Worm (Caenorhabditis elegans) whole organism, mixed stage, embryonic: ENCODE results near the gene ndub-6.

Source experiments
- M03D4.4 ChIP-seq: sonication (generic microtip); optimal IDR thresholded peaks from 2 replicates; lab custom pipeline; 2017; ENCODE audit warnings: mild to moderate bottlenecking, missing genetic modification characterization, missing compliant biosample characterization
- bed-3 ChIP-seq: fragments of 200-800 bp; sonication (Bioruptor generic); optimal IDR thresholded peaks from 3 replicates; lab custom pipeline; 2018; ENCODE audit warnings: mild to moderate bottlenecking, missing genetic modification characterization, moderate library complexity, missing compliant biosample characterization
- blmp-1 ChIP-seq: fragments of 150-350 bp; optimal IDR thresholded peaks from 2 replicates; lab custom pipeline; 2014; ENCODE audit warnings: missing biosample characterization, missing genetic modification characterization
- ceh-39 ChIP-seq: fragments of 150-350 bp; optimal IDR thresholded peaks from 2 replicates; lab custom pipeline; 2014; ENCODE audit warnings: missing biosample characterization, missing genetic modification characterization
- ceh-43 ChIP-seq: fragments of 200-800 bp; sonication (Bioruptor generic); optimal IDR thresholded peaks from 2 replicates; lab custom pipeline; 2018; ENCODE audit warnings: mild to moderate bottlenecking, missing genetic modification characterization, moderate library complexity, missing compliant biosample characterization
- ceh-83 ChIP-seq: fragments of 200-800 bp; sonication (Bioruptor generic); optimal IDR thresholded peaks from 2 replicates; lab custom pipeline; 2018; ENCODE audit warnings: mild to moderate bottlenecking, missing genetic modification characterization, missing compliant biosample characterization
- ces-1 ChIP-seq: fragments of 150-350 bp; optimal IDR thresholded peaks from 2 replicates; lab custom pipeline; 2014; ENCODE audit warnings: missing biosample characterization, missing genetic modification reagents, missing genetic modification characterization
- cnd-1 ChIP-seq: fragments of 200-800 bp; sonication (Bioruptor generic); optimal IDR thresholded peaks from 2 replicates; lab custom pipeline; 2018; ENCODE audit warnings: mild to moderate bottlenecking, missing genetic modification characterization, missing compliant biosample characterization
- elt-1 ChIP-seq: sonication (generic microtip); optimal IDR thresholded peaks from 2 replicates; lab custom pipeline; 2017; ENCODE audit warnings: missing genetic modification characterization, mild to moderate bottlenecking, missing compliant biosample characterization, antibody characterized with exemption, moderate library complexity, borderline replicate concordance; ENCODE audit not compliant: insufficient read depth
- elt-3 ChIP-seq: fragments of 150-350 bp; optimal IDR thresholded peaks from 2 replicates; lab custom pipeline; 2014; ENCODE audit warnings: missing biosample characterization, missing genetic modification characterization
- flh-1 ChIP-seq: fragments of 200-800 bp; sonication (Bioruptor generic); optimal IDR thresholded peaks from 2 replicates; lab custom pipeline; 2018; ENCODE audit warnings: mild to moderate bottlenecking, missing genetic modification characterization, moderate library complexity, missing compliant biosample characterization
- ham-2 ChIP-seq: fragments of 200-800 bp; sonication (Bioruptor generic); optimal IDR thresholded peaks from 2 replicates; lab custom pipeline; 2018; ENCODE audit warnings: mild to moderate bottlenecking, missing genetic modification characterization, missing compliant biosample characterization
- hlh-1 ChIP-seq: fragments of 150-350 bp; optimal IDR thresholded peaks from 2 replicates; lab custom pipeline; 2014; ENCODE audit warnings: missing biosample characterization, missing genetic modification reagents, missing genetic modification characterization
- lin-13 ChIP-seq: fragments of 150-350 bp; optimal IDR thresholded peaks from 2 replicates; lab custom pipeline; 2014; ENCODE audit warnings: missing biosample characterization, missing genetic modification characterization
- lin-32 ChIP-seq: fragments of 200-800 bp; sonication (Bioruptor generic); optimal IDR thresholded peaks from 2 replicates; lab custom pipeline; 2018; ENCODE audit warnings: mild to moderate bottlenecking, missing genetic modification characterization, missing compliant biosample characterization
- lsy-2 ChIP-seq: fragments of 150-350 bp; optimal IDR thresholded peaks from 2 replicates; lab custom pipeline; 2014; ENCODE audit warnings: missing biosample characterization, missing genetic modification characterization
- mab-5 ChIP-seq: fragments of 150-350 bp; optimal IDR thresholded peaks from 2 replicates; lab custom pipeline; 2014; ENCODE audit warnings: missing biosample characterization, missing genetic modification characterization
- mls-2 ChIP-seq: sonication (generic microtip); optimal IDR thresholded peaks from 2 replicates; lab custom pipeline; 2016; ENCODE audit warnings: mild to moderate bottlenecking, missing genetic modification characterization, moderate library complexity, missing compliant biosample characterization
- nhr-12 ChIP-seq: fragments of 150-350 bp; optimal IDR thresholded peaks from 2 replicates; lab custom pipeline; 2014; ENCODE audit warnings: missing biosample characterization, missing genetic modification characterization
- nhr-2 ChIP-seq: fragments of 150-350 bp; optimal IDR thresholded peaks from 2 replicates; lab custom pipeline; 2014; ENCODE audit warnings: missing biosample characterization, missing genetic modification characterization
- nhr-237 ChIP-seq: fragments of 150-350 bp; optimal IDR thresholded peaks from 2 replicates; lab custom pipeline; 2014; ENCODE audit warnings: missing biosample characterization, missing genetic modification characterization
- nhr-28 ChIP-seq: fragments of 150-350 bp; optimal IDR thresholded peaks from 2 replicates; lab custom pipeline; 2014; ENCODE audit warnings: missing biosample characterization, missing genetic modification characterization
- nhr-76 ChIP-seq: sonication (generic microtip); optimal IDR thresholded peaks from 2 replicates; lab custom pipeline; 2017; ENCODE audit warnings: missing biosample characterization, missing genetic modification characterization
- pha-4 ChIP-seq: fragments of 150-350 bp; optimal IDR thresholded peaks from 2 replicates; lab custom pipeline; 2018; ENCODE audit warnings: missing biosample characterization, missing genetic modification reagents, missing genetic modification characterization
- sem-2 ChIP-seq: fragments of 200-800 bp; sonication (Bioruptor generic); optimal IDR thresholded peaks from 2 replicates; lab custom pipeline; 2018; ENCODE audit warnings: mild to moderate bottlenecking, missing genetic modification characterization, missing compliant biosample characterization
- snpc-4 ChIP-seq: fragments of 150-350 bp; optimal IDR thresholded peaks from 2 replicates; lab custom pipeline; 2014; ENCODE audit warnings: missing biosample characterization, missing genetic modification characterization
- sptf-1 ChIP-seq: sonication (generic microtip); optimal IDR thresholded peaks from 2 replicates; lab custom pipeline; 2017; ENCODE audit warnings: mild to moderate bottlenecking, missing genetic modification characterization, moderate library complexity, missing compliant biosample characterization
- tbx-8 ChIP-seq: fragments of 200-800 bp; sonication (Bioruptor generic); optimal IDR thresholded peaks from 2 replicates; lab custom pipeline; 2018; ENCODE audit warnings: mild to moderate bottlenecking, missing genetic modification characterization, moderate library complexity, missing compliant biosample characterization
- unc-120 ChIP-seq: sonication (generic microtip); optimal IDR thresholded peaks from 2 replicates; lab custom pipeline; 2017; ENCODE audit warnings: missing genetic modification characterization, missing compliant biosample characterization; ENCODE audit not compliant: poor library complexity, severe bottlenecking
- unc-39 ChIP-seq: fragments of 150-350 bp; optimal IDR thresholded peaks from 2 replicates; lab custom pipeline; 2014; ENCODE audit warnings: missing biosample characterization, missing genetic modification characterization
- ztf-11 ChIP-seq: fragments of 150-350 bp; optimal IDR thresholded peaks from 2 replicates; lab custom pipeline; 2014; ENCODE audit warnings: missing biosample characterization, missing genetic modification characterization

Gene ndub-6

DNA sequence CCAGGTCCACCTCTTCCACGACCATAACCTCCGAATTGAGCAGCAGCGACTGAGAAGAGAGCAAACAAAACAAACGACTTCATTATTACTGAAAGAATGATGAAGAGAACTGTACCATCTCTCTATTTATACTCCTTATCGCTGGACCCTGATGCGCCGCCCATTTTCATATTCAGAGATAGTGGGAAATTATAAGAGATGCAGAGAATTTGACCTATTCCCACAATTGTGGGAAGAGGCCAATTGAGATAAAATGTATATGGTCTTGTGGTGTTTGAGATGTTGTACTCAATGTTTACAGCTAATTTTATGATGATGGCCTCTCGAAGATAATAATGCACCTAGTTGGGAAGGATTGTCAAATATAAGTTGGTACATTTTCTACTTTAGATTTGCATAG is 11.3 kb upstream of the ndub-6 start, which contains the start of gene ttr-50:
ttr-50 (minus strand) TSS at position 101 of the 400 bp plus-strand sequence.
- TF ChIP-seq ztf-11 (tag; lab: Kevin White, UChicago) (no peak), lin-13 (tag; lab: Kevin White, UChicago) (no peak), pha-4 (tag; lab: Kevin White, UChicago) (no peak), mls-2 (tag; lab: Kevin White, UChicago) (no peak)
- TF ChIP-seq, all 35 proteins: peak for 0

DNA sequence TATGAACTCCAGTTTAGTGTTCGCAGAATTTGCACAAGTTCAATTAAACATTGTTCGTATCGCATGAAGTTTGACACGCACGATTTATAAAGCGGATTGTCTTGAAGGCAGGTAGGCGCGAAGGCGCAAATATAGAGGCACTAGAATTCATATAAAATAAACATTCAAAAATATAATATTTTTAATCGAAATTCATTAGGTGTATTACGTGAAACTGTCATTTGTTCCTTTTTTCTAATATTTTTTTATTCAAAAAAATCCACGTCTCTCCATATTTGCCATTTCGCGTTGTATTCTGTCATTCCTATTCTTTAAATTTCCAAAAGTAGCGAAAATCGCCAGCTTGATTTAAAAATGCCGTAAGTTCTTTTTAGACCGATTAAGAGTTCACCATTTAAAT is 10.4 kb upstream of the ndub-6 start, which contains the start of gene ZK809.1:
ZK809.1 (plus strand) TSS at position 301 of the 400 bp plus-strand sequence.
- TF ChIP-seq M03D4.4 (no peak), elt-1 (tag; lab: Kevin White, UChicago) (no peak), lin-32 (GFP tag; lab: Kevin White, UChicago) (no peak), ceh-83 (no peak), ceh-39 (tag; lab: Kevin White, UChicago) (no peak), tbx-8 (no peak), pha-4 (tag; lab: Kevin White, UChicago) (no peak), nhr-2 (tag; lab: Kevin White, UChicago) (no peak), nhr-12 (tag; lab: Kevin White, UChicago) (no peak), blmp-1 (tag; lab: Kevin White, UChicago) (no peak), ceh-43 (GFP tag; lab: Kevin White, UChicago) (no peak), ces-1 (GFP tag; lab: Kevin White, UChicago) (no peak), bed-3 (GFP tag; lab: Kevin White, UChicago) (no peak), unc-120 (tag; lab: Kevin White, UChicago) (no peak), cnd-1 (tag; lab: Kevin White, UChicago) (no peak), nhr-28 (tag; lab: Kevin White, UChicago) (no peak), nhr-237 (tag; lab: Kevin White, UChicago) (no peak), snpc-4 (tag; lab: Kevin White, UChicago) (no peak), hlh-1 (tag; lab: Kevin White, UChicago) (no peak), unc-39 (tag; lab: Kevin White, UChicago) (no peak)

DNA sequence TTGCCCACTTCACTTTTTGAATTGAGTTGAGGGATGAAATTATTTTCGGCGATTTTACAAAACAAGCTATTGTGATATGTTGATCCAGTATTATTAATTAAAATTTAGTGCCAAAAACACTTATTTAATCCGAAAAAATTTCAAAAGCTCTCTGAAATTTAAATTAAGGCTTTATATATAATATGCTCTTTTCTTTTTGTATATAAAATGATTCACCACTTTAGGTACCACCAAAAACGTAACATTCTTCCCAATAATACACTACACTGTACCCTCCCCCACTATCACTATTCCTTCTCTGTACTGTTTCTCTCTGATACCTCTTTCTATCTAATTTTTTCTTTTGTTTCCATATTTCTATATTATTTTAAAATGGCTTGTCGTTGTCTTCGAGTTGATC is 8.4 kb upstream of the ndub-6 start, which contains the start of gene prx-2:
prx-2 (plus strand) TSS at position 301 of the 400 bp plus-strand sequence.
- TF ChIP-seq sptf-1 (tag; lab: Kevin White, UChicago) (no peak), lsy-2 (tag; lab: Kevin White, UChicago) (no peak), lin-13 (tag; lab: Kevin White, UChicago) (no peak), ceh-83 (no peak), blmp-1 (tag; lab: Kevin White, UChicago) (no peak), M03D4.4 (no peak), ceh-43 (GFP tag; lab: Kevin White, UChicago) (no peak), nhr-2 (tag; lab: Kevin White, UChicago) (no peak), elt-3 (tag; lab: Kevin White, UChicago) (no peak), ham-2 (GFP tag; lab: Kevin White, UChicago) (no peak), ceh-39 (tag; lab: Kevin White, UChicago) (no peak), bed-3 (GFP tag; lab: Kevin White, UChicago) (no peak), mab-5 (tag; lab: Kevin White, UChicago) (no peak)

DNA sequence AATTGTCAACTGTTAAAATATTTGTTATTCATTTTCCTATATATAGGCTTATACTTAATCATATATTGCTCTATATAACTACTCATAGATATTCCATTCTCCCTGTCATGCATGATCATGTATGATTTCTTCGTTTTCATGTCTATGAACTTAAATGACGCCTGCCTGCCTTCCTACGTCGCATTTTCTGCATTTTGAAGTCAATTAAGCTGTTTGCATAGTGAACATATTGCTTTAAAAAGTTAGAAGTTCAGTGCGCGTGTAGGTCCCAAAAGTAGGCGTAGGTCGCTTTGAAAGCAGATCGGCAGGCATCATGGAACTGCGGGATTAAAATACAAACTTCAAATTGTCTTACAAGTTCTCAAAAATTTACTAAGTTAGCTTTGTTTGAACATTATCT is 7.5 kb upstream of the ndub-6 start:
- no peak for TF ChIP-seq flh-1
- TF ChIP-seq lin-13 (tag; lab: Kevin White, UChicago), result no peak
- TF ChIP-seq unc-120 (tag; lab: Kevin White, UChicago), result no peak
- no peak for TF ChIP-seq mls-2 (tag; lab: Kevin White, UChicago)
- no peak for TF ChIP-seq sem-2 (GFP tag; lab: Kevin White, UChicago)
- TF ChIP-seq pha-4 (tag; lab: Kevin White, UChicago), result no peak
- no peak for TF ChIP-seq nhr-76 (tag; lab: Kevin White, UChicago)
- no peak for TF ChIP-seq elt-1 (tag; lab: Kevin White, UChicago)

DNA sequence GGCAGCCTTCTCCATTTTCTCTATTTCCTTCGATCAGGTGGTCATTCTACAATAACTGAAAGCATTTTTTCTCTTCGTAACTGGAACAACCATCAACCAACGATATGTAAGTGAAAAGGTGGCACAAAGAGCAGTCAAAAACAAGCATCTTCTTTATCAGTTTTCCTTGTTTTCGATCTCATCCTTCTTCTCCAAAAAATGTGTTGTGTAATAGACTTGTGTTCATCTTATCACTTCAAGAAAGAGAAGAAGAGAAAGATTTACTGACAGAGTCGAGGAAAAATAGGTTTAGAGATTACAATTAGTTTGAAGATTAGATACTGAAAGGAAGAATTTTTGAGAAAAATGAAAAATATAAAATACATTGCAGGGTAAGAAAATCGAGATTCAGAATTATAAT is 6.8 kb upstream of the ndub-6 start:
- TF ChIP-seq nhr-76 (tag; lab: Kevin White, UChicago) (no peak), snpc-4 (tag; lab: Kevin White, UChicago) (no peak), unc-39 (tag; lab: Kevin White, UChicago) (no peak), sem-2 (GFP tag; lab: Kevin White, UChicago) (no peak), nhr-2 (tag; lab: Kevin White, UChicago) (no peak), M03D4.4 (no peak)
